Worm (Caenorhabditis elegans): ENCODE results near the gene ZK945.7.

DNA sequence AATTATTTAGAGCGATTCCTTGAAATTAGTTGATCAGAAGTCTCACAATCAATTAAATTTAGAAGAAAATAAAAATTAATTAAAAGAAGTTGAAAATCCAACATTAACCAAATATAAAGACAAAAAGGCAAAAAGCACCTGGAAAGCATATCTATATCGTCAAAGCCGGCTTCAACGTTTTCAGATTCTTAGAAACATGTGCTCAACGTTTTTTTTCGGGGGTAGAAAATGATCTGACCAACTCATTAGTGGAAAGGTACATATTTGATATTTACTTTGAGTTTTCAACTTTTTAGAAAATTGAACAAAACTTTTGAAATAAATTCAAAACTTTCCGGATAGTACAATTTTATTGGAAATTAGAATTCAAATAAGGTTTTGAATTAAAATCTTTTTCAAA, 24.5 kb upstream of the ZK945.7 start:
- TF ChIP-seq nhr-80 (tag; optimal IDR thresholded peaks at IDR 0.05) (no peak), F49E8.2 (tag; optimal IDR thresholded peaks at IDR 0.05; ENCODE audit: insufficient read depth) (no peak), Y79H2A.3 (GFP tag; conservative IDR thresholded peaks at IDR 0.05) (no peak), ZK185.1 (tag; optimal IDR thresholded peaks at IDR 0.05; ENCODE audit: poor library complexity, severe bottlenecking) (no peak)

All from whole organism, young adult.